Fruit fly (Drosophila melanogaster): ENCODE measurements around the gene SPE.
A peak's percentile ranks its signal among the peaks of the same experiment; 100 is the strongest.

The SPE gene

DNA sequence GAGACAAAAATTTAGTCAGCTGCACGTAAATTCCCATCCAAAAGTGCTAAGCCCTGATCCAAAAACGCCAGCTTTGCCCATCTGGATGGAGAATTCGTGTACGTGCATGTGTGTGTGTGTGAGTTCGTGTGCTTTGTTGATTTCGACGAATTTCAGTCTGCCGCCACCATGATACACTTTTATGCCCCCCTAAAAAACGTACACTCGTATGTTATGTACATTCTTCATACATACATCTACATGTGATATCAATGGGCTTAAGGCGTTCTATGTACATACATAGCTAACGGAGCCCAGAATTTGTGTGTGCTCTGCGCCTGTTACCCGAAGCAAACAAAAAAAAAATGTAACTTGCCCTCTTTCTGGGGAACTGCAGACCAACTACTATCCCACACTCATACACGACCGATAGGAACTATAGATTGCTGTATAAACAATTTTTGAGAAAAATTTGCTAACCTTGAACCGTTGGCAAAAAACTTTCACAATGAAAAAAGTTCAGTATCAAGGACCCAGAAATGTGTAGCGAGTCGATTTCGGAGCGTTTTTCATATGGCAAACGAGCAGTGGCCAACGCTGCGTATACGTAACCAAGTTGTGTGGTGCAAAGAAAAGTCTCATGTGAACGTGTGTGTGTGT lies 39.8 kb downstream of the SPE start (continued):
- no peak for TF ChIP-seq ind (GFP tag; optimal IDR thresholded peaks at IDR 0.05)
- no peak for TF ChIP-seq disco-r (GFP tag; optimal IDR thresholded peaks at IDR 0.05)
- TF ChIP-seq pb (GFP tag; optimal IDR thresholded peaks at IDR 0.05): no peak
- no peak for TF ChIP-seq luna (GFP tag; optimal IDR thresholded peaks at IDR 0.05)
- TF ChIP-seq kni (GFP tag; optimal IDR thresholded peaks at IDR 0.05): peak; percentile 49
- no peak for TF ChIP-seq Xbp1 (GFP tag; optimal IDR thresholded peaks at IDR 0.05)
- TF ChIP-seq CG16779 (GFP tag; IDR thresholded peaks at IDR 0.05): no peak
- peak; percentile 53 for TF ChIP-seq Hmr (GFP tag; optimal IDR thresholded peaks at IDR 0.05)
- peak; percentile 100 for TF ChIP-seq CG31224 (GFP tag; IDR thresholded peaks at IDR 0.05)
- no peak for TF ChIP-seq CG4282 (GFP tag; optimal IDR thresholded peaks at IDR 0.05)
- TF ChIP-seq CG12104 (GFP tag; optimal IDR thresholded peaks at IDR 0.05): peak; percentile 14
- TF ChIP-seq Asciz (GFP tag; optimal IDR thresholded peaks at IDR 0.05): peak; percentile 45
- TF ChIP-seq sqz (GFP tag; optimal IDR thresholded peaks at IDR 0.05): peak; percentile 78
- TF ChIP-seq row (GFP tag; IDR thresholded peaks at IDR 0.05): no peak
- TF ChIP-seq bab2 (GFP tag; optimal IDR thresholded peaks at IDR 0.05): no peak
- TF ChIP-seq da (GFP tag; optimal IDR thresholded peaks at IDR 0.05): no peak
- no peak for TF ChIP-seq Hr78 (GFP tag; optimal IDR thresholded peaks at IDR 0.05)
- no peak for TF ChIP-seq CG11723 (GFP tag; optimal IDR thresholded peaks at IDR 0.05)
- TF ChIP-seq CG11695 (GFP tag; IDR thresholded peaks at IDR 0.05): no peak
- no peak for TF ChIP-seq h (optimal IDR thresholded peaks at IDR 0.05)
- no peak for TF ChIP-seq gt (GFP tag; IDR thresholded peaks at IDR 0.05)
- TF ChIP-seq twi (tag; optimal IDR thresholded peaks at IDR 0.05): no peak
- no peak for TF ChIP-seq CG1603 (tag; optimal IDR thresholded peaks at IDR 0.05)
- TF ChIP-seq CG13123 (GFP tag; optimal IDR thresholded peaks at IDR 0.05): no peak
- no peak for TF ChIP-seq CG32532 (GFP tag; IDR thresholded peaks at IDR 0.05)
- no peak for TF ChIP-seq tll (GFP tag; optimal IDR thresholded peaks at IDR 0.05)
- TF ChIP-seq CG8281 (tag; optimal IDR thresholded peaks at IDR 0.05): no peak
- no peak for TF ChIP-seq CG11398 (GFP tag; optimal IDR thresholded peaks at IDR 0.05)
- no peak for TF ChIP-seq CG7786 (GFP tag; optimal IDR thresholded peaks at IDR 0.05)
- no peak for TF ChIP-seq CG6175 (GFP tag; IDR thresholded peaks at IDR 0.05)
- no peak for TF ChIP-seq Dll (GFP tag; IDR thresholded peaks at IDR 0.05; ENCODE audit: partially characterized antibody)
- TF ChIP-seq Xrp1 (GFP tag; IDR thresholded peaks at IDR 0.05): no peak
- TF ChIP-seq CG18262 (tag; optimal IDR thresholded peaks at IDR 0.05): no peak
- no peak for TF ChIP-seq CG10979 (tag; optimal IDR thresholded peaks at IDR 0.05)
- TF ChIP-seq CG8944 (GFP tag; optimal IDR thresholded peaks at IDR 0.05): no peak
- TF ChIP-seq vvl (GFP tag; IDR thresholded peaks at IDR 0.05): peak; percentile 46; the same call in 1 of the 2 replicates
- TF ChIP-seq MTF-1 (GFP tag; optimal IDR thresholded peaks at IDR 0.05; ENCODE audit: borderline replicate concordance): no peak
- no peak for TF ChIP-seq CG8359 (GFP tag; optimal IDR thresholded peaks at IDR 0.05; ENCODE audit: borderline replicate concordance)
- no peak for TF ChIP-seq crc (GFP tag; optimal IDR thresholded peaks at IDR 0.05)
- TF ChIP-seq CG11504 (tag; optimal IDR thresholded peaks at IDR 0.05): no peak
- TF ChIP-seq klu (GFP tag; IDR thresholded peaks at IDR 0.05): no peak
- TF ChIP-seq ttk (GFP tag; IDR thresholded peaks at IDR 0.05): no peak
- TF ChIP-seq CG10959 (GFP tag; IDR thresholded peaks at IDR 0.05): no peak
- no peak for TF ChIP-seq onecut (GFP tag; IDR thresholded peaks at IDR 0.05)
- no peak for TF ChIP-seq CG43689 (GFP tag; IDR thresholded peaks at IDR 0.05)
- TF ChIP-seq Lpt (GFP tag; optimal IDR thresholded peaks at IDR 0.05): no peak
- TF ChIP-seq CG13287 (GFP tag; IDR thresholded peaks at IDR 0.05; ENCODE audit: partially characterized antibody): 0 out of 2 replicates have a peak, but pooled peaks have one; percentile 7
- no peak for TF ChIP-seq CG7963 (GFP tag; IDR thresholded peaks at IDR 0.05; ENCODE audit: partially characterized antibody)
- no peak for TF ChIP-seq dmrt11E (tag; optimal IDR thresholded peaks at IDR 0.05)
- peak; percentile 11 for TF ChIP-seq Sox100B (GFP tag; optimal IDR thresholded peaks at IDR 0.05)
- TF ChIP-seq Max (GFP tag; optimal IDR thresholded peaks at IDR 0.05): no peak
